Worm (Caenorhabditis elegans) whole organism, L3 larva: ENCODE measurements around the gene F59A1.12.

ENCODE experiments used
- R02D3.7 ChIP-seq: fragments of 150-350 bp; optimal IDR thresholded peaks from 2 replicates; lab custom pipeline; 2014; ENCODE audit warnings: missing biosample characterization, missing genetic modification characterization
- ZK546.5 ChIP-seq: sonication (generic microtip); optimal IDR thresholded peaks from 2 replicates; lab custom pipeline; 2017; ENCODE audit warnings: missing biosample characterization, missing genetic modification characterization
- aly-2 ChIP-seq: fragments of 150-350 bp; optimal IDR thresholded peaks from 2 replicates; lab custom pipeline; 2014; ENCODE audit warnings: missing biosample characterization, missing genetic modification characterization
- ceh-16 ChIP-seq: sonication (generic microtip); optimal IDR thresholded peaks from 2 replicates; lab custom pipeline; 2017; ENCODE audit warnings: missing biosample characterization, missing genetic modification characterization
- ceh-28 ChIP-seq: fragments of 150-350 bp; optimal IDR thresholded peaks from 2 replicates; lab custom pipeline; 2014; ENCODE audit warnings: missing biosample characterization, missing genetic modification reagents, missing genetic modification characterization
- ceh-82 ChIP-seq: fragments of 150-350 bp; optimal IDR thresholded peaks from 2 replicates; lab custom pipeline; 2014; ENCODE audit warnings: missing biosample characterization, missing genetic modification characterization
- ceh-9 ChIP-seq: sonication (generic microtip); optimal IDR thresholded peaks from 2 replicates; lab custom pipeline; 2018; ENCODE audit warnings: missing biosample characterization, missing genetic modification characterization
- elt-1 ChIP-seq: fragments of 150-350 bp; optimal IDR thresholded peaks from 2 replicates; lab custom pipeline; 2014; ENCODE audit warnings: missing biosample characterization, missing genetic modification characterization
- elt-2 ChIP-seq: sonication (generic microtip); optimal IDR thresholded peaks from 2 replicates; lab custom pipeline; 2016; ENCODE audit warnings: missing genetic modification reagents, mild to moderate bottlenecking, missing genetic modification characterization, missing compliant biosample characterization
- fos-1 ChIP-seq: fragments of 150-350 bp; optimal IDR thresholded peaks from 2 replicates; lab custom pipeline; 2014; ENCODE audit warnings: missing biosample characterization, missing genetic modification characterization
- lin-39 ChIP-seq: fragments of 150-350 bp; optimal IDR thresholded peaks from 2 replicates; lab custom pipeline; 2018; ENCODE audit warnings: missing biosample characterization, missing genetic modification reagents, missing genetic modification characterization
- lsy-12 ChIP-seq: sonication (generic microtip); optimal IDR thresholded peaks from 2 replicates; lab custom pipeline; 2016; ENCODE audit warnings: mild to moderate bottlenecking, missing genetic modification characterization, missing compliant biosample characterization
- mdl-1 ChIP-seq: fragments of 150-350 bp; optimal IDR thresholded peaks from 2 replicates; lab custom pipeline; 2014; ENCODE audit warnings: missing biosample characterization, missing genetic modification characterization
- nfya-1 ChIP-seq: sonication (generic microtip); optimal IDR thresholded peaks from 2 replicates; lab custom pipeline; 2017; ENCODE audit warnings: missing genetic modification characterization, mild to moderate bottlenecking, missing compliant biosample characterization, antibody characterized with exemption, moderate library complexity; ENCODE audit not compliant: insufficient read depth
- nhr-11 ChIP-seq: fragments of 150-350 bp; optimal IDR thresholded peaks from 2 replicates; lab custom pipeline; 2014; ENCODE audit warnings: missing biosample characterization, missing genetic modification characterization
- nhr-23 ChIP-seq: fragments of 150-350 bp; optimal IDR thresholded peaks from 2 replicates; lab custom pipeline; 2014; ENCODE audit warnings: missing biosample characterization, missing genetic modification reagents, missing genetic modification characterization
- nhr-28 ChIP-seq: fragments of 150-350 bp; optimal IDR thresholded peaks from 2 replicates; lab custom pipeline; 2014; ENCODE audit warnings: missing biosample characterization, missing genetic modification characterization
- nhr-43 ChIP-seq: sonication (generic microtip); optimal IDR thresholded peaks from 2 replicates; lab custom pipeline; 2016; ENCODE audit warnings: mild to moderate bottlenecking, missing genetic modification characterization, missing compliant biosample characterization; ENCODE audit not compliant: poor library complexity, severe bottlenecking
- nhr-76 ChIP-seq: fragments of 150-350 bp; sonication (generic microtip); optimal IDR thresholded peaks from 5 replicates; lab custom pipeline; 2014; ENCODE audit warnings: missing biosample characterization, missing genetic modification characterization
- nhr-77 ChIP-seq: fragments of 150-350 bp; optimal IDR thresholded peaks from 2 replicates; lab custom pipeline; 2014; ENCODE audit warnings: missing biosample characterization, missing genetic modification characterization
- pha-4 ChIP-seq: fragments of 150-350 bp; optimal IDR thresholded peaks from 2 replicates; lab custom pipeline; 2014; ENCODE audit warnings: missing biosample characterization, missing genetic modification reagents, missing genetic modification characterization
- pqm-1 ChIP-seq: fragments of 150-350 bp; optimal IDR thresholded peaks from 2 replicates; lab custom pipeline; 2017; ENCODE audit warnings: missing biosample characterization, missing genetic modification characterization, inconsistent platforms
- sea-2 ChIP-seq: fragments of 150-350 bp; sonication (generic microtip); optimal IDR thresholded peaks from 4 replicates; lab custom pipeline; 2014; ENCODE audit warnings: missing biosample characterization, missing genetic modification reagents, missing genetic modification characterization
- skn-1 ChIP-seq: fragments of 150-350 bp; optimal IDR thresholded peaks from 2 replicates; lab custom pipeline; 2014; ENCODE audit warnings: missing biosample characterization, missing genetic modification characterization
- snpc-4 ChIP-seq: fragments of 150-350 bp; optimal IDR thresholded peaks from 2 replicates; lab custom pipeline; 2014; ENCODE audit warnings: missing biosample characterization, missing genetic modification characterization
- tbx-2 ChIP-seq: sonication (generic microtip); optimal IDR thresholded peaks from 2 replicates; lab custom pipeline; 2016; ENCODE audit warnings: mild to moderate bottlenecking, missing genetic modification characterization, missing compliant biosample characterization
- unc-39 ChIP-seq: sonication (generic microtip); optimal IDR thresholded peaks from 4 replicates; lab custom pipeline; 2017; ENCODE audit warnings: missing biosample characterization, missing genetic modification characterization
- zag-1 ChIP-seq: fragments of 150-350 bp; optimal IDR thresholded peaks from 2 replicates; lab custom pipeline; 2014; ENCODE audit warnings: missing biosample characterization, missing genetic modification characterization

The F59A1.12 gene

ce11 chrV:17624906-17625305, 42.7 kb downstream of the F59A1.12 start, which contains the start of gene F57G4.11:
F57G4.11 (plus strand) TSS chrV:17625206.
- TF ChIP-seq ceh-82 (no peak), nfya-1 (tag; lab: Kevin White, UChicago) (no peak), unc-39 (no peak), R02D3.7 (tag; lab: Kevin White, UChicago) (no peak), ZK546.5 (tag; lab: Kevin White, UChicago) (no peak), pha-4 (no peak), mdl-1 (tag; lab: Kevin White, UChicago) (no peak), nhr-43 (no peak), nhr-77 (tag; lab: Kevin White, UChicago) (no peak), ceh-16 (tag; lab: Kevin White, UChicago) (no peak), zag-1 (no peak), lsy-12 (tag; lab: Kevin White, UChicago) (no peak), nhr-76 (tag; lab: Kevin White, UChicago) (no peak), elt-1 (tag; lab: Kevin White, UChicago) (no peak), fos-1 (tag; lab: Kevin White, UChicago) (no peak), lin-39 (tag; lab: Kevin White, UChicago) (no peak), sea-2 (GFP tag; lab: Kevin White, UChicago) (no peak), ceh-28 (tag; lab: Kevin White, UChicago) (no peak), nhr-28 (tag; lab: Kevin White, UChicago) (no peak), tbx-2 (tag; lab: Kevin White, UChicago) (no peak)

ce11 chrV:17623230-17623629, 44.3 kb downstream of the F59A1.12 start, which contains the start of gene F57G4.1:
F57G4.1 (plus strand) TSS chrV:17623530.
- TF ChIP-seq pha-4 (no peak), nhr-11 (tag; lab: Kevin White, UChicago) (no peak), nhr-23 (no peak), nhr-43 (no peak), lsy-12 (tag; lab: Kevin White, UChicago) (no peak), tbx-2 (tag; lab: Kevin White, UChicago) (no peak), ceh-28 (tag; lab: Kevin White, UChicago) (no peak)

ce11 chrV:17620266-17620665, 47.3 kb downstream of the F59A1.12 start, which contains the start of gene Y6G8.8:
Y6G8.8 (plus strand) TSS chrV:17620566.
- TF ChIP-seq skn-1 (tag; lab: Kevin White, UChicago) (no peak), snpc-4 (tag; lab: Kevin White, UChicago) (no peak), ceh-9 (tag; lab: Kevin White, UChicago) (no peak), nhr-23 (no peak), pqm-1 (tag; lab: Kevin White, UChicago) (no peak), elt-2 (tag; lab: Kevin White, UChicago) (no peak), nhr-76 (tag; lab: Kevin White, UChicago) (no peak), mdl-1 (tag; lab: Kevin White, UChicago) (no peak)

- no peak for TF ChIP-seq aly-2 (tag; lab: Kevin White, UChicago)
- no peak for TF ChIP-seq tbx-2 (tag; lab: Kevin White, UChicago)
- TF ChIP-seq elt-2 (tag; lab: Kevin White, UChicago), result peak; percentile 83
- no peak for TF ChIP-seq ceh-28 (tag; lab: Kevin White, UChicago)
These were observed 50.8 kb downstream of the F59A1.12 start, which contains the start of gene Y6G8.6 for ce11 chrV:17616807-17617206. Y6G8.6 (minus strand) TSS chrV:17616904.
